Fruit fly (Drosophila melanogaster): ENCODE measurements around the gene spz5.

Gene spz5

DNA sequence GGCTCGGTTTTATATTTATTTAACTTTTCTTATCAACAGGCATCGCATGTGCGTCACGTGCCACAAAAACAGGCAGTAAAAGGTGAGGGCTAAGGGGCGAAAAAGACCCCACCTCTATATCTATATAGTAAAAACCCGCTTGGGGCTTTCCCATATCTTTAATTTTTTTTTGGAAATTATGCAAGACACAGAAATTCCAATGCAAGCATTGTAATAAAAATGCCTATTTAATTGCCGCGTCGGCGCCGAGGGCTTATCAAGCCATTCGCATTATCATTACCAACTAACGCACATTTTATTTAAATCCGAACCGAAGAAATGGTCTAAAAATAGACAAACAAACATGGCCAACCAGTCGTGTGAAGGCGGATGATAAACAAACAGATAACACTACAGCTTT, 4.6 kb downstream of the spz5 start:
- TF ChIP-seq CG8632 (GFP tag; optimal IDR thresholded peaks at IDR 0.05) (no peak), topi (GFP tag; optimal IDR thresholded peaks at IDR 0.05) (no peak), CG9139 (GFP tag; optimal IDR thresholded peaks at IDR 0.05) (no peak), esn (GFP tag; optimal IDR thresholded peaks at IDR 0.05) (no peak), CG4318 (GFP tag; optimal IDR thresholded peaks at IDR 0.05) (no peak), spab (GFP tag; optimal IDR thresholded peaks at IDR 0.05) (no peak), CG11902 (GFP tag; optimal IDR thresholded peaks at IDR 0.05) (no peak), Smox (GFP tag; optimal IDR thresholded peaks at IDR 0.05) (no peak), CG16779 (tag; optimal IDR thresholded peaks at IDR 0.05) (no peak), CG3919 (GFP tag; optimal IDR thresholded peaks at IDR 0.05) (no peak), dsx (GFP tag; optimal IDR thresholded peaks at IDR 0.05; ENCODE audit: poor library complexity, severe bottlenecking) (no peak), OdsH (GFP tag; optimal IDR thresholded peaks at IDR 0.05) (no peak), Eip78C (GFP tag) (no peak)

DNA sequence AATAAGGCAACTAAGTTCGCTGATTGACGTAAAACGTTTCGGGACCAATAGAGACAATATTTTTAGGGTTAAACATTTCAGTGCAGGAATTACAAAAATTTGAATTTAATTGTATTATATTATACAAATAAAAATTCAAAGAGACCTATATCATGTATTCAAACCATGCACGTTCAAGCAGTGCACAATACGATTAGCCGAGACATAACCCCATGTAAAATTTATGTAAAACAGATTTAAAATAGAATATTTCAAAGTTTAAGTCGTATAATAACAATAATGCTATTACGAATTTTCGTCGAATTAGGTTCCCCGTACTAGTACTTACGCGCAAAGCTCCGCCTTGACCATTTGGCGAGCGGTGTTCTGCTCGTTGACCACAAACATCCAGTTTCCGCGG, 6.4 kb downstream of the spz5 start:
- TF ChIP-seq Eip93F (GFP tag; optimal IDR thresholded peaks at IDR 0.05) (no peak), fkh (GFP tag; optimal IDR thresholded peaks at IDR 0.05) (no peak), CG10669 (GFP tag; optimal IDR thresholded peaks at IDR 0.05) (no peak), CG34406 (GFP tag; optimal IDR thresholded peaks at IDR 0.05) (no peak)

DNA sequence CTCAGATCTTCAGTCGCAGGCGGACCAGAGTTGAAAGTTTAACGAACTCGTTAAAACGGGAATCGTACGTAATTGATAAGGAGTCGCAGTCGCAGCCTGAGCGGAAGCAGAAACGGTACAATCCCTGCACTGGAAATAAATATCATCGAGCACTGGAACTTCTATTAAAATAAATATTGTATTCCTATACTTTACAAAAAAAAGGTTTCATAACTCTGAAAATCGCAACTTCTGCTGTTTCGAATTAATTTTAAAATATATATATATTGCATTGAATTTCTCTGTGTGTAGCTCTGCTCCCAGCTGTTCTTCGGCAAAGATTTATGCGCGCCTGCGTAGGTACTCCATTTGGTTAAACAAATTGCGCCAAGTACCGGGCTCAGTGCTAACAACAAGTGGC, 7.6 kb downstream of the spz5 start:
- TF ChIP-seq CG6808 (GFP tag; optimal IDR thresholded peaks at IDR 0.05) = no peak
- peak; percentile 43 for TF ChIP-seq Met (GFP tag; optimal IDR thresholded peaks at IDR 0.05)
- TF ChIP-seq dac (GFP tag; optimal IDR thresholded peaks at IDR 0.05) = no peak
- no peak for TF ChIP-seq achi (GFP tag; optimal IDR thresholded peaks at IDR 0.05)
- TF ChIP-seq CG10669 (GFP tag; optimal IDR thresholded peaks at IDR 0.05) = no peak
- TF ChIP-seq spab (GFP tag; optimal IDR thresholded peaks at IDR 0.05) = no peak
- peak; percentile 19 for TF ChIP-seq Sox102F (GFP tag; optimal IDR thresholded peaks at IDR 0.05)
- TF ChIP-seq Ets21C (GFP tag; optimal IDR thresholded peaks at IDR 0.05) = no peak
- no peak for TF ChIP-seq acj6 (GFP tag; optimal IDR thresholded peaks at IDR 0.05)
- peak; percentile 72 for TF ChIP-seq Eip78C (GFP tag)
- no peak for TF ChIP-seq CG34406 (GFP tag; optimal IDR thresholded peaks at IDR 0.05)
- TF ChIP-seq CG4318 (GFP tag; optimal IDR thresholded peaks at IDR 0.05) = no peak
- TF ChIP-seq CG1621 (tag; optimal IDR thresholded peaks at IDR 0.05) = no peak
- peak; percentile 45 for TF ChIP-seq topi (GFP tag; optimal IDR thresholded peaks at IDR 0.05)
- TF ChIP-seq Hr38 (GFP tag; optimal IDR thresholded peaks at IDR 0.05) = no peak
- TF ChIP-seq CG6854 (GFP tag; optimal IDR thresholded peaks at IDR 0.05) = no peak
- no peak for TF ChIP-seq Gug (GFP tag; IDR thresholded peaks at IDR 0.05)
- TF ChIP-seq lz (GFP tag; optimal IDR thresholded peaks at IDR 0.05) = no peak
- TF ChIP-seq fkh (GFP tag; optimal IDR thresholded peaks at IDR 0.05) = no peak
- no peak for TF ChIP-seq CG11902 (GFP tag; optimal IDR thresholded peaks at IDR 0.05)
- peak; percentile 53 for TF ChIP-seq Smox (GFP tag; optimal IDR thresholded peaks at IDR 0.05)
- TF ChIP-seq CG9139 (GFP tag; optimal IDR thresholded peaks at IDR 0.05) = no peak
- TF ChIP-seq net (GFP tag; optimal IDR thresholded peaks at IDR 0.05) = no peak
- TF ChIP-seq Ets96B (tag; optimal IDR thresholded peaks at IDR 0.05) = no peak
- TF ChIP-seq ss (GFP tag; optimal IDR thresholded peaks at IDR 0.05) = no peak
- TF ChIP-seq cyc (GFP tag; optimal IDR thresholded peaks at IDR 0.05) = peak; percentile 33
- TF ChIP-seq Eip93F (GFP tag; optimal IDR thresholded peaks at IDR 0.05) = no peak
- peak; percentile 24 for TF ChIP-seq CG3919 (GFP tag; optimal IDR thresholded peaks at IDR 0.05)
- TF ChIP-seq CG10631 (GFP tag; optimal IDR thresholded peaks at IDR 0.05) = no peak
- no peak for TF ChIP-seq salr (GFP tag; optimal IDR thresholded peaks at IDR 0.05)
- no peak for TF ChIP-seq fd85E (GFP tag; optimal IDR thresholded peaks at IDR 0.05)
- TF ChIP-seq Blimp-1 (GFP tag; optimal IDR thresholded peaks at IDR 0.05) = no peak
- TF ChIP-seq Sox15 (GFP tag; optimal IDR thresholded peaks at IDR 0.05) = no peak
- peak; percentile 10 for TF ChIP-seq CG31627 (GFP tag; optimal IDR thresholded peaks at IDR 0.05)
- 0 out of 3 replicates have a peak, but pooled peaks have one; percentile 24 for TF ChIP-seq CG6163 (GFP tag; IDR thresholded peaks at IDR 0.05)
- TF ChIP-seq fd59A (GFP tag; optimal IDR thresholded peaks at IDR 0.05) = no peak
- no peak for TF ChIP-seq CG7368 (GFP tag; optimal IDR thresholded peaks at IDR 0.05)
- TF ChIP-seq esn (GFP tag; optimal IDR thresholded peaks at IDR 0.05) = peak; percentile 10
- TF ChIP-seq Sox14 (GFP tag; optimal IDR thresholded peaks at IDR 0.05) = no peak
- no peak for TF ChIP-seq CG15336 (GFP tag; IDR thresholded peaks at IDR 0.05)
- peak; percentile 3 for TF ChIP-seq Hr39 (GFP tag; optimal IDR thresholded peaks at IDR 0.05)
- peak; percentile 0 for TF ChIP-seq pdm3 (GFP tag; optimal IDR thresholded peaks at IDR 0.05)
- TF ChIP-seq svp (GFP tag) = peak; percentile 79
